Fruit fly (Drosophila melanogaster): Measurements from ENCODE around the gene P5cr.

Gene P5cr

dm6 chr3R:19023862-19024261 is 4.9 kb upstream of the P5cr start, which contains the start of the genes CG6005 and CG14286 (continued):
- TF ChIP-seq gce (GFP tag; IDR thresholded peaks at IDR 0.05) (peak; percentile 48; the same call in 1 of the 3 replicates), CG3726 (GFP tag; IDR thresholded peaks at IDR 0.05) (no peak), CG3065 (GFP tag; optimal IDR thresholded peaks at IDR 0.05) (no peak), Hmx (GFP tag; optimal IDR thresholded peaks at IDR 0.05) (no peak), wor (GFP tag; IDR thresholded peaks at IDR 0.05) (no peak), danr (GFP tag; IDR thresholded peaks at IDR 0.05) (no peak), CG34224 (GFP tag; IDR thresholded peaks at IDR 0.05; ENCODE audit: partially characterized antibody) (peak; percentile 82), Bgb (GFP tag; IDR thresholded peaks at IDR 0.05; ENCODE audit: partially characterized antibody) (peak; percentile 85), CG13424 (tag; optimal IDR thresholded peaks at IDR 0.05) (peak; percentile 67), BEAF-32 (GFP tag; optimal IDR thresholded peaks at IDR 0.05) (peak; percentile 86), Dip3 (GFP tag; optimal IDR thresholded peaks at IDR 0.05) (peak; percentile 45), crol (GFP tag; IDR thresholded peaks at IDR 0.05) (no peak), CG18619 (GFP tag; optimal IDR thresholded peaks at IDR 0.05) (peak; percentile 45), sens (GFP tag) (peak; percentile 68), Blimp-1 (GFP tag; optimal IDR thresholded peaks at IDR 0.05) (no peak), bigmax (GFP tag; optimal IDR thresholded peaks at IDR 0.05) (no peak), cato (GFP tag; optimal IDR thresholded peaks at IDR 0.05; ENCODE audit: borderline replicate concordance) (no peak), Oaz (GFP tag; IDR thresholded peaks at IDR 0.05) (no peak), dimm (GFP tag; IDR thresholded peaks at IDR 0.05) (peak; percentile 21; the same call in 1 of the 2 replicates), dysf (GFP tag; IDR thresholded peaks at IDR 0.05) (peak; percentile 64; the same call in 2 of the 3 replicates), CG3995 (GFP tag; optimal IDR thresholded peaks at IDR 0.05) (peak; percentile 53), lmd (GFP tag; IDR thresholded peaks at IDR 0.05) (peak; percentile 58; the same call in 1 of the 2 replicates), H2.0 (GFP tag; IDR thresholded peaks at IDR 0.05) (peak; percentile 56), h (optimal IDR thresholded peaks at IDR 0.05) (no peak), psq (GFP tag; optimal IDR thresholded peaks at IDR 0.05) (peak; percentile 2), fd64A (GFP tag; optimal IDR thresholded peaks at IDR 0.05) (no peak), CG8359 (GFP tag; optimal IDR thresholded peaks at IDR 0.05; ENCODE audit: borderline replicate concordance) (no peak), Hr3 (GFP tag; optimal IDR thresholded peaks at IDR 0.05) (peak; percentile 54), CG17802 (tag; optimal IDR thresholded peaks at IDR 0.05) (no peak), GATAe (GFP tag; conservative IDR thresholded peaks at IDR 0.05) (no peak), CG12942 (GFP tag; optimal IDR thresholded peaks at IDR 0.05) (peak; percentile 66), gsb-n (tag; optimal IDR thresholded peaks at IDR 0.05) (peak; percentile 80), CG12769 (tag; optimal IDR thresholded peaks at IDR 0.05) (peak; percentile 69), Antp (GFP tag; optimal IDR thresholded peaks at IDR 0.05) (peak; percentile 65), Atf6 (GFP tag; IDR thresholded peaks at IDR 0.05) (peak; percentile 62), CG14441 (GFP tag; IDR thresholded peaks at IDR 0.05) (peak; percentile 58; the same call in 1 of the 2 replicates), Adf1 (GFP tag; IDR thresholded peaks at IDR 0.05) (peak; percentile 28; the same call in 1 of the 2 replicates), ci (GFP tag; IDR thresholded peaks at IDR 0.05) (peak; percentile 87), CG10274 (GFP tag; optimal IDR thresholded peaks at IDR 0.05) (no peak), jigr1 (GFP tag; IDR thresholded peaks at IDR 0.05) (no peak), CG13123 (GFP tag; optimal IDR thresholded peaks at IDR 0.05) (peak; percentile 49), hkb (optimal IDR thresholded peaks at IDR 0.05) (no peak), hkb (GFP tag; IDR thresholded peaks at IDR 0.05) (0 out of 2 replicates have a peak, but pooled peaks have one; percentile 38), CG14014 (GFP tag; IDR thresholded peaks at IDR 0.05) (peak; percentile 68; the same call in 1 of the 2 replicates), bbx (GFP tag; IDR thresholded peaks at IDR 0.05; ENCODE audit: partially characterized antibody) (peak; percentile 80), CG4854 (GFP tag; optimal IDR thresholded peaks at IDR 0.05) (no peak), ttk (GFP tag; IDR thresholded peaks at IDR 0.05) (peak; percentile 73), so (GFP tag; IDR thresholded peaks at IDR 0.05) (0 out of 3 replicates have a peak, but pooled peaks have one; percentile 47), CG10462 (GFP tag; optimal IDR thresholded peaks at IDR 0.05) (no peak), pum (GFP tag; optimal IDR thresholded peaks at IDR 0.05) (peak; percentile 55), gt (GFP tag; IDR thresholded peaks at IDR 0.05) (no peak), TFAM (GFP tag; optimal IDR thresholded peaks at IDR 0.05) (no peak)
